Fruit fly (Drosophila melanogaster) whole organism, prepupa: ENCODE measurements around the gene CG13731.

Experiments
- Blimp-1 ChIP-seq: fragments of 200-800 bp; sonication (Bioruptor generic); optimal IDR thresholded peaks from 3 replicates; lab custom pipeline; 2017; ENCODE audit warnings: missing biosample characterization, missing genetic modification characterization, mild to moderate bottlenecking, moderate library complexity, missing genetic modification reagents
- CG10631 ChIP-seq: fragments of 200-800 bp; sonication (Bioruptor generic); optimal IDR thresholded peaks from 2 replicates; lab custom pipeline; 2016; ENCODE audit warnings: missing biosample characterization, missing genetic modification characterization
- CG10669 ChIP-seq: fragments of 200-800 bp; sonication (Bioruptor generic); optimal IDR thresholded peaks from 3 replicates; lab custom pipeline; 2018; ENCODE audit warnings: missing biosample characterization, mild to moderate bottlenecking, missing genetic modification characterization, moderate library complexity
- CG11294 ChIP-seq: fragments of 200-800 bp; sonication (Bioruptor generic); IDR thresholded peaks from 2 replicates; pipeline ENCODE4 v1.3.6; 2022; ENCODE audit warnings: missing biosample characterization, missing genetic modification characterization
- CG11762 ChIP-seq: fragments of 200-800 bp; sonication (Bioruptor generic); optimal IDR thresholded peaks from 3 replicates; lab custom pipeline; 2016; ENCODE audit warnings: missing biosample characterization, missing genetic modification characterization; ENCODE audit not compliant: insufficient read depth
- CG11902 ChIP-seq: fragments of 200-800 bp; sonication (Bioruptor generic); optimal IDR thresholded peaks from 3 replicates; lab custom pipeline; 2016; ENCODE audit warnings: missing biosample characterization, missing genetic modification characterization
- CG15336 ChIP-seq: fragments of 200-800 bp; sonication (Bioruptor generic); IDR thresholded peaks from 2 replicates; pipeline ENCODE4 v1.3.6; 2022; ENCODE audit warnings: missing biosample characterization, missing genetic modification characterization
- CG16779 ChIP-seq: fragments of 200-800 bp; sonication (Bioruptor generic); optimal IDR thresholded peaks from 3 replicates; lab custom pipeline; 2017; ENCODE audit warnings: missing biosample characterization, mild to moderate bottlenecking, missing genetic modification characterization
- CG3032 ChIP-seq: fragments of 200-800 bp; optimal IDR thresholded peaks from 2 replicates; lab custom pipeline; 2019; ENCODE audit warnings: missing biosample characterization, mild to moderate bottlenecking, missing genetic modification characterization, moderate library complexity
- CG31627 ChIP-seq: fragments of 200-800 bp; sonication (Bioruptor generic); optimal IDR thresholded peaks from 3 replicates; lab custom pipeline; 2016; ENCODE audit warnings: missing biosample characterization, missing genetic modification characterization
- CG32006 ChIP-seq: fragments of 200-800 bp; sonication (Bioruptor generic); optimal IDR thresholded peaks from 3 replicates; lab custom pipeline; 2017; ENCODE audit warnings: missing biosample characterization, mild to moderate bottlenecking, missing genetic modification characterization
- CG34406 ChIP-seq: fragments of 200-800 bp; sonication (Bioruptor generic); optimal IDR thresholded peaks from 3 replicates; lab custom pipeline; 2016; ENCODE audit warnings: missing biosample characterization, missing genetic modification characterization
- CG6276 ChIP-seq: fragments of 200-800 bp; sonication (Bioruptor generic); optimal IDR thresholded peaks from 2 replicates; lab custom pipeline; 2017; ENCODE audit warnings: missing biosample characterization, mild to moderate bottlenecking, missing genetic modification characterization
- CG6792 ChIP-seq: fragments of 200-800 bp; sonication (Bioruptor generic); optimal IDR thresholded peaks from 3 replicates; lab custom pipeline; 2016; ENCODE audit warnings: missing biosample characterization, missing genetic modification characterization
- CG6808 ChIP-seq: fragments of 200-800 bp; sonication (Bioruptor generic); optimal IDR thresholded peaks from 3 replicates; lab custom pipeline; 2017; ENCODE audit warnings: missing biosample characterization, missing genetic modification characterization, mild to moderate bottlenecking, moderate library complexity, missing genetic modification reagents
- CG6854 ChIP-seq: fragments of 200-800 bp; sonication (Bioruptor generic); optimal IDR thresholded peaks from 2 replicates; lab custom pipeline; 2017; ENCODE audit warnings: missing biosample characterization, mild to moderate bottlenecking, missing genetic modification characterization
- CG7368 ChIP-seq: fragments of 200-800 bp; sonication (Bioruptor generic); optimal IDR thresholded peaks from 3 replicates; lab custom pipeline; 2016; ENCODE audit warnings: missing biosample characterization, missing genetic modification characterization
- CG8119 ChIP-seq: fragments of 200-800 bp; sonication (Bioruptor generic); IDR thresholded peaks from 3 replicates; pipeline ENCODE4 v1.3.6; 2022; ENCODE audit warnings: missing biosample characterization, missing genetic modification characterization
- CG8319 ChIP-seq: fragments of 200-800 bp; sonication (Bioruptor generic); optimal IDR thresholded peaks from 3 replicates; lab custom pipeline; 2016; ENCODE audit warnings: missing biosample characterization, missing genetic modification characterization
- CG8632 ChIP-seq: fragments of 200-800 bp; sonication (Bioruptor generic); optimal IDR thresholded peaks from 3 replicates; lab custom pipeline; 2016; ENCODE audit warnings: missing biosample characterization, missing genetic modification characterization
- Eip75B ChIP-seq: fragments of 200-800 bp; sonication (Bioruptor generic); optimal IDR thresholded peaks from 3 replicates; lab custom pipeline; 2016; ENCODE audit warnings: missing biosample characterization, missing genetic modification characterization
- Eip78C ChIP-seq: fragments of 200-800 bp; sonication (Bioruptor generic); peaks from one replicate; lab custom pipeline; 2016; ENCODE audit warnings: missing biosample characterization, missing genetic modification characterization
- Eip93F ChIP-seq: fragments of 200-800 bp; sonication (Bioruptor generic); optimal IDR thresholded peaks from 2 replicates; lab custom pipeline; 2016; ENCODE audit warnings: missing biosample characterization, mild to moderate bottlenecking, missing genetic modification characterization
- Ets21C ChIP-seq: fragments of 200-800 bp; sonication (Bioruptor generic); optimal IDR thresholded peaks from 3 replicates; lab custom pipeline; 2016; ENCODE audit warnings: missing biosample characterization, missing genetic modification characterization
- Ets96B ChIP-seq: fragments of 200-800 bp; optimal IDR thresholded peaks from 2 replicates; lab custom pipeline; 2019; ENCODE audit warnings: missing biosample characterization, mild to moderate bottlenecking, missing genetic modification characterization, moderate library complexity
- Hr39 ChIP-seq: fragments of 200-800 bp; sonication (Bioruptor generic); optimal IDR thresholded peaks from 2 replicates; lab custom pipeline; 2016; ENCODE audit warnings: missing biosample characterization, missing genetic modification characterization
- Hr4 ChIP-seq: fragments of 200-800 bp; sonication (Bioruptor generic); optimal IDR thresholded peaks from 3 replicates; lab custom pipeline; 2016; ENCODE audit warnings: missing biosample characterization, missing genetic modification characterization
- Lpt ChIP-seq: fragments of 200-800 bp; sonication (Bioruptor generic); optimal IDR thresholded peaks from 3 replicates; lab custom pipeline; 2016; ENCODE audit warnings: missing biosample characterization, missing genetic modification characterization
- Met ChIP-seq: fragments of 200-800 bp; sonication (Bioruptor generic); optimal IDR thresholded peaks from 3 replicates; lab custom pipeline; 2016; ENCODE audit warnings: missing biosample characterization, missing genetic modification characterization
- OdsH ChIP-seq: fragments of 200-800 bp; sonication (Bioruptor generic); optimal IDR thresholded peaks from 3 replicates; lab custom pipeline; 2016; ENCODE audit warnings: missing biosample characterization, missing genetic modification characterization
- Smox ChIP-seq: fragments of 200-800 bp; sonication (Bioruptor generic); optimal IDR thresholded peaks from 3 replicates; lab custom pipeline; 2016; ENCODE audit warnings: missing biosample characterization, missing genetic modification characterization
- Sox102F ChIP-seq: fragments of 200-800 bp; sonication (Bioruptor generic); optimal IDR thresholded peaks from 2 replicates; lab custom pipeline; 2016; ENCODE audit warnings: missing biosample characterization, mild to moderate bottlenecking, missing genetic modification characterization
- Sox14 ChIP-seq: fragments of 200-800 bp; sonication (Bioruptor generic); optimal IDR thresholded peaks from 3 replicates; lab custom pipeline; 2016; ENCODE audit warnings: missing biosample characterization, missing genetic modification characterization
- achi ChIP-seq: fragments of 200-800 bp; sonication (Bioruptor generic); optimal IDR thresholded peaks from 3 replicates; lab custom pipeline; 2016; ENCODE audit warnings: missing biosample characterization, missing genetic modification characterization
- acj6 ChIP-seq: fragments of 200-800 bp; sonication (Bioruptor generic); optimal IDR thresholded peaks from 3 replicates; lab custom pipeline; 2016; ENCODE audit warnings: missing biosample characterization, missing genetic modification characterization
- esn ChIP-seq: fragments of 200-800 bp; sonication (Bioruptor generic); optimal IDR thresholded peaks from 2 replicates; lab custom pipeline; 2016; ENCODE audit warnings: missing biosample characterization, mild to moderate bottlenecking, missing genetic modification characterization, moderate library complexity
- fd59A ChIP-seq: fragments of 200-800 bp; sonication (Bioruptor generic); optimal IDR thresholded peaks from 2 replicates; lab custom pipeline; 2017; ENCODE audit warnings: missing biosample characterization, mild to moderate bottlenecking, missing genetic modification characterization, missing genetic modification reagents
- fd85E ChIP-seq: fragments of 200-800 bp; sonication (Bioruptor generic); optimal IDR thresholded peaks from 3 replicates; lab custom pipeline; 2016; ENCODE audit warnings: missing biosample characterization, missing genetic modification characterization
- fkh ChIP-seq: fragments of 200-800 bp; sonication (Bioruptor generic); optimal IDR thresholded peaks from 3 replicates; lab custom pipeline; 2017; ENCODE audit warnings: missing biosample characterization, mild to moderate bottlenecking, missing genetic modification characterization, moderate library complexity
- lz ChIP-seq: fragments of 200-800 bp; sonication (Bioruptor generic); optimal IDR thresholded peaks from 3 replicates; lab custom pipeline; 2016; ENCODE audit warnings: missing biosample characterization, missing genetic modification characterization
- net ChIP-seq: fragments of 200-800 bp; sonication (Bioruptor generic); optimal IDR thresholded peaks from 3 replicates; lab custom pipeline; 2016; ENCODE audit warnings: missing biosample characterization, missing genetic modification characterization
- pdm3 ChIP-seq: fragments of 200-800 bp; sonication (Bioruptor generic); optimal IDR thresholded peaks from 3 replicates; lab custom pipeline; 2016; ENCODE audit warnings: missing biosample characterization, missing genetic modification characterization
- svp ChIP-seq: fragments of 200-800 bp; sonication (Bioruptor generic); peaks from one replicate; lab custom pipeline; 2016; ENCODE audit warnings: missing biosample characterization, missing genetic modification characterization
- topi ChIP-seq: fragments of 200-800 bp; sonication (Bioruptor generic); optimal IDR thresholded peaks from 3 replicates; lab custom pipeline; 2016; ENCODE audit warnings: missing biosample characterization, missing genetic modification characterization
- vri ChIP-seq: fragments of 200-800 bp; sonication (Bioruptor generic); optimal IDR thresholded peaks from 3 replicates; lab custom pipeline; 2016; ENCODE audit warnings: missing biosample characterization, mild to moderate bottlenecking, missing genetic modification characterization

CG13731 gene

dm6 chr3L:17428779-17429178 is 40.0 kb upstream of the CG13731 start, which contains the start of gene Gorab (continued):
- peak; percentile 89 for TF ChIP-seq Ets96B (tag; lab: Kevin White, UChicago)
- peak; percentile 18 for TF ChIP-seq fd85E (GFP tag; lab: Kevin White, UChicago)
- TF ChIP-seq CG31627 (GFP tag; lab: Kevin White, UChicago): peak; percentile 92
- no peak for TF ChIP-seq CG6854 (GFP tag; lab: Kevin White, UChicago)
- TF ChIP-seq CG11294 (GFP tag; lab: Robert Waterston, UW): peak; percentile 90
- peak; percentile 91 for TF ChIP-seq Sox14 (GFP tag; lab: Kevin White, UChicago)
- TF ChIP-seq CG6792 (GFP tag; lab: Kevin White, UChicago): peak; percentile 64
- TF ChIP-seq CG6808 (GFP tag; lab: Kevin White, UChicago): peak; percentile 31

dm6 chr3L:17427013-17427412 is 38.3 kb upstream of the CG13731 start, which contains the start of gene Polr3G:
Polr3G (minus strand) TSS chr3L:17427130.
- TF ChIP-seq Met (GFP tag; lab: Kevin White, UChicago) (peak; percentile 35), CG16779 (tag; lab: Kevin White, UChicago) (no peak), CG15336 (GFP tag; lab: Robert Waterston, UW) (no peak), Sox102F (GFP tag; lab: Kevin White, UChicago) (peak; percentile 25), Smox (GFP tag; lab: Kevin White, UChicago) (peak; percentile 40), CG34406 (GFP tag; lab: Kevin White, UChicago) (no peak), lz (peak; percentile 33), CG32006 (no peak), topi (peak; percentile 18), CG3032 (tag; lab: Kevin White, UChicago) (no peak), Ets21C (GFP tag; lab: Kevin White, UChicago) (peak; percentile 27), Eip75B (GFP tag; lab: Kevin White, UChicago) (peak; percentile 44), CG11902 (no peak), Hr4 (GFP tag; lab: Kevin White, UChicago) (peak; percentile 37), Sox14 (GFP tag; lab: Kevin White, UChicago) (peak; percentile 23), Ets96B (tag; lab: Kevin White, UChicago) (no peak), esn (GFP tag; lab: Kevin White, UChicago) (peak; percentile 34), pdm3 (GFP tag; lab: Kevin White, UChicago) (peak; percentile 44), vri (GFP tag; lab: Kevin White, UChicago) (peak; percentile 3), Eip78C (GFP tag; lab: Kevin White, UChicago) (peak; percentile 84), Eip93F (no peak), fkh (GFP tag; lab: Kevin White, UChicago) (peak; percentile 49), Hr39 (GFP tag; lab: Kevin White, UChicago) (peak; percentile 16), CG6808 (GFP tag; lab: Kevin White, UChicago) (no peak), svp (GFP tag; lab: Kevin White, UChicago) (peak; percentile 34), CG31627 (GFP tag; lab: Kevin White, UChicago) (peak; percentile 17), CG6276 (no peak)

dm6 chr3L:17425132-17425713 is 36.5 kb upstream of the CG13731 start, which contains the start of the genes Sec3 and COX7B:
Sec3 (minus strand) TSS chr3L:17425217.
COX7B (plus strand) TSS chr3L:17425477.
- TF ChIP-seq Met (GFP tag; lab: Kevin White, UChicago) (peak; percentile 59), Blimp-1 (GFP tag; lab: Kevin White, UChicago) (no peak), Smox (GFP tag; lab: Kevin White, UChicago) (peak; percentile 71), net (GFP tag; lab: Kevin White, UChicago) (no peak), CG7368 (GFP tag; lab: Kevin White, UChicago) (peak; percentile 9), OdsH (GFP tag; lab: Kevin White, UChicago) (peak; percentile 70), fd59A (no peak), CG10631 (GFP tag; lab: Kevin White, UChicago) (peak; percentile 61), Lpt (no peak), esn (GFP tag; lab: Kevin White, UChicago) (peak; percentile 75), CG11294 (GFP tag; lab: Robert Waterston, UW) (no peak), Ets96B (tag; lab: Kevin White, UChicago) (peak; percentile 46), CG11762 (GFP tag; lab: Kevin White, UChicago) (no peak), achi (GFP tag; lab: Kevin White, UChicago) (peak; percentile 47), CG15336 (GFP tag; lab: Robert Waterston, UW) (no peak), CG31627 (GFP tag; lab: Kevin White, UChicago) (peak; percentile 68), CG6792 (GFP tag; lab: Kevin White, UChicago) (peak; percentile 6), CG34406 (GFP tag; lab: Kevin White, UChicago) (peak; percentile 18), Sox102F (GFP tag; lab: Kevin White, UChicago) (peak; percentile 45), pdm3 (GFP tag; lab: Kevin White, UChicago) (peak; percentile 63), topi (peak; percentile 60), CG8119 (GFP tag; lab: Robert Waterston, UW) (no peak), CG11902 (no peak), CG8319 (no peak), CG8632 (GFP tag; lab: Kevin White, UChicago) (no peak), acj6 (peak; percentile 55), CG10669 (GFP tag; lab: Kevin White, UChicago) (peak; percentile 14), Hr39 (GFP tag; lab: Kevin White, UChicago) (peak; percentile 64), CG6808 (GFP tag; lab: Kevin White, UChicago) (no peak)
